Fruit fly (Drosophila melanogaster) whole organism, larva: ENCODE results near the gene Jupiter.
A peak's percentile ranks its signal among the peaks of the same experiment; 100 is the strongest.

Source experiments
- noc ChIP-seq: fragments of 200-800 bp; sonication (Bioruptor generic); optimal IDR thresholded peaks from 3 replicates; lab custom pipeline; 2019; ENCODE audit warnings: missing biosample characterization, mild to moderate bottlenecking, missing genetic modification characterization, moderate library complexity

Gene Jupiter

DNA sequence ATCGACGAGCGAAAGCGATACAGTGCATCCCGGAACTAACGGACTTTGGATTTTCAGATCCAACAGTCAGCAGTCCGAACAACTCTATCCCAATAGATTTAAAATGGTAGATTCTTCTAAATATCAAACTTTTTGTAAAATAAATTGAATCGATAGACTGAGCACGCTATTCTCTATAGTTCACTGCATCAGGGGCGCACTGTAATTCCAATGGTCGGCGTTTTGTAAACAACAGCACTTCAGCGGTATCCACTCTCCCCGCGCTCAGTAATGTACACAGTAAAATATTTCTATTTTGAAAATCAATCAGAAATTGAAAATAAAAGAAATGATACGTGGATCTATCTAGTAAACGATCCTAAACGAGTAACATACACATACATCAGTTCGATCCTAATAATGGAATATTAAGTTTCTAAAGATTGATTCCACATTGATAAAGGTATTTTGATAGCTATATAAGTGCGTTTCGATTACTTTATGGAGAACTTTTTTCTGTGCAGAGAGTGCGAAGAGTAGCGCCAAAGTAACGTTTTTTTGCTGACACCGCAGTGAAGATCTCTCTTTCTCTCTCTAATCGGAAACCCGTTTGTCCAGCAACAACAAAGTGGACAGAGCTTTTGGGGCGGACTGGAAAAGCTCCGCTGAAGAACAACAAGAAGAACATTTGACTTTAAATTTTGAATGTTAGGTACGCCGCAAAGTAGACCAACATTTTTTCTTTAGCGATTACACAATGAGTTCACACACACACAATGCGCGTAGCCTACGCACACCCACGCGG is 57.2 kb downstream of the Jupiter start:
- TF ChIP-seq noc (tag; lab: Kevin White, UChicago), result peak; percentile 96

DNA sequence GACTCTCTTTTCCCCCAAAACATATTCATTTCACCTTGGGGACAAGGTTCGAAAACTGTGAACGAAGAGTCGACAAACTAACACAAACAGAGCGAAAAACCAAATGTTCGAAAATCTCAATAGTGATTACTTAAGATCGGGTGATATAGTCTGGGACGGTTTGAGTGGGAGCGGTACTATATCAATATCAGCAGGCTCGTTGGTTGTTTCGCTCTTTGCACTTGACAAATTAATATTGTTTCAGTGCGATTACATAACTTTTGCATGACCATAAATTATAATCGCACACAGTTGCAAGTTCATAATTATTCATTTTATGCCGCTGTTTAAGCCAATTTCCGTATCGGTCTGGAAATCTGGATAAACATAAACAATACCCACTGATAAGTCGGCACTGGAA is 58.1 kb downstream of the Jupiter start:
- no peak for TF ChIP-seq noc (tag; lab: Kevin White, UChicago)

dm6 chr3R:11557492-11557965 is 62.2 kb downstream of the Jupiter start, which contains the start of gene CG10898:
CG10898 (plus strand) TSS chr3R:11557776.
- peak; percentile 57 for TF ChIP-seq noc (tag; lab: Kevin White, UChicago)

DNA sequence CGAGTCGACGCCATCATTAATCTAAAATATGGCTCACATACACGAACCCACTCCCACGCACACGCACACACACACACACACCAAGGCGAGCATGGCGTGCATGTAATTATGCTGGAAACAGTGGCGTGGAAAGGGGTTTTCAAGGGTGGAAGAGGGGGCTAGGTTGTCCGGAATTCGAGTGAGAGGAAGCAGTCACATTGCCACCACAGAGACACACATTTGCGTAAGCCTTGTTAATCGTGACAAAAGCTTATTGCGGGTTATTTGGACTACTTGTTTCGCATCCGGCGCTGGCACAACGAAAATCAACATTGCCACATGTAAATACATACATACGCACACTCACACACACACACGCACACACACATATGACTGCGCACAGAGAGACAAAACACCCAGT is 64.7 kb downstream of the Jupiter start:
- TF ChIP-seq noc (tag; lab: Kevin White, UChicago), result no peak

DNA sequence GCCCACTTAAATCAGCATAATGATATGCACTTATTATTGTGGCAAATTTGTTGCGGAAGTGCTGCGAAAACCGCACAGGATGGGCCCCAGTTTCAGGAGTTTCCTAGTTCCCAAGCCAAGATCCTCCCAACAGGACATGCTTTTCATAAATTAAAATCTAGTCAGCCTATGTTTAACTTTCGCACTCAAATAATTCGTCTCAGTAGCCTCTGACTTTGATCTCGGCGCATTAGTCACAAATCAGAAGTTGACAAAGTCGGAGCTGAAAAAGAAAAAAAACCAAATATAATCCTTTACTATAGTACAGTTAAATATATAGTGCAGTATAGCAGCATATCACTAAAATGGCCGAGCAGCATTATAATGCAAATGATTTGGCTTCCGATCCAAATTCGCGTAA is 65.9 kb downstream of the Jupiter start, which contains the start of gene CG14708:
Gene CG14708 (plus strand): TSS at position 301 of the 400 bp plus-strand sequence.
- no peak for TF ChIP-seq noc (tag; lab: Kevin White, UChicago)

dm6 chr3R:11551071-11551470 is 68.6 kb downstream of the Jupiter start:
- TF ChIP-seq noc (tag; lab: Kevin White, UChicago), result no peak

DNA sequence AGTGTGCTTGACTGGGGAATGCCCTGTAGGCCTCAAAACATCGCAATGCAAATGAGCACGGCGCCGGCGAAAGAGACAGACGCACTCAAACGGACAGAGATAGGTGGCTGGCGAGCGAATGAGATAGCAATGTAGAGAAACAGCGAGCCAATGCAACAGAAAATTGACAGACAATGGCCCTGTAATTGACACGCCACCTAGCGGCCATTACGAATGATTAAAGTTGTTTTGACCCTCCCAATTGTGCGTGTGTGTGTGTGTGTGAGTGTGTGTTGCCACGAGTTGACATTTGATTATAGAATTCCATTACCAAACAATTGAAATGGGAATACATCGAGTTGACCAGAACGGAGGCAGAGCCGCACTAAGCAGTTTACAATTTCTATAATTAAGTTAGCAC is 75.6 kb downstream of the Jupiter start:
- TF ChIP-seq noc (tag; lab: Kevin White, UChicago), result no peak

DNA sequence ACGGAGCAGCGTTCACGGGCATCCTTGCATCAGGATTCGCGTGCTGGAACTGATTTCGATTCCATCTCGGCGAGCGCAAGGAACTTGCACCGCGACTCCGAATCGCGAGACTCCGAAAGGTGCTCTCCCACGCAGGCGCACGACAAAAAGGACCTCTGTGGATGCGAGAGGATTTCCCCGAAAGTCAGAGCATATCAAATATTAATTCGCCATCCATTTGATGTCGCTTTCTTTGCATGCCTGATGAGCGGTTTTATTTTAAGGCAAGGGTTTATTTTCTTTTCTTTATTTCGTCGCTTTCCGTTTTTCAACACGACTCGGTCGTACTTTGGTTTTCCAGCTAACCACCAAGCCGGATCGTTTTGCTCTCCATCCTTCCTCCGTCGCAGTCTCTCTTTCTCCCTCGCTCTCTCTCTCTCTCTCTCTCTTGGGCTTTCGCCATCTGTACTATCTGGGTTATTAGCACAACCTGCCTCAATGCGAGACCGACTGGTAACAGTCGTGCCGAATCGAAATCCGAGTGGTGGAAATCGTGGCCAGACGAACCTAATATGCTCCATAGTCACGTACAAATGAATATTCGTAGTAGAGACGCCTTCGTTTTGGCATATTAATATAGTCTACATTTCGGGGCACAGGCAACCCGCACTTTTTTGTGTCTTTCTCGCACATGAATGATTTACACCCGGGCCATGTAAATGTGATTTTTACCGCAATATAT is 76.6 kb downstream of the Jupiter start, which contains the start of gene dpr4:
Gene dpr4 (minus strand): TSS at position 51 of the 721 bp plus-strand sequence.
- TF ChIP-seq noc (tag; lab: Kevin White, UChicago), result no peak
